Fruit fly (Drosophila melanogaster): ENCODE data around the gene CG15594.

CG15594 gene

dm6 chr3R:6306584-6306983, 19.1 kb downstream of the CG15594 start, which contains the start of gene CG46026:
CG46026 (plus strand) TSS chr3R:6306884.
- TF ChIP-seq eg (GFP tag; IDR thresholded peaks at IDR 0.05): no peak
- TF ChIP-seq ss (GFP tag; optimal IDR thresholded peaks at IDR 0.05): no peak
- TF ChIP-seq CG15336 (GFP tag; IDR thresholded peaks at IDR 0.05): no peak
- no peak for TF ChIP-seq Eip75B (GFP tag; optimal IDR thresholded peaks at IDR 0.05)
- no peak for TF ChIP-seq Lpt (GFP tag; optimal IDR thresholded peaks at IDR 0.05)
- TF ChIP-seq Hr38 (GFP tag; optimal IDR thresholded peaks at IDR 0.05): no peak
- TF ChIP-seq Hr4 (GFP tag; optimal IDR thresholded peaks at IDR 0.05): no peak
- TF ChIP-seq Hr39 (GFP tag; optimal IDR thresholded peaks at IDR 0.05): no peak
- TF ChIP-seq vri (GFP tag; optimal IDR thresholded peaks at IDR 0.05): no peak
- TF ChIP-seq Blimp-1 (GFP tag; optimal IDR thresholded peaks at IDR 0.05): no peak

dm6 chr3R:6309676-6310075, 22.1 kb downstream of the CG15594 start, which contains the start of gene CG31560:
CG31560 (plus strand) TSS chr3R:6309976.
- TF ChIP-seq CG32006 (GFP tag; optimal IDR thresholded peaks at IDR 0.05) (no peak), achi (GFP tag; optimal IDR thresholded peaks at IDR 0.05) (no peak), CG4318 (GFP tag; optimal IDR thresholded peaks at IDR 0.05) (no peak), Eip75B (GFP tag; optimal IDR thresholded peaks at IDR 0.05) (no peak)

- TF ChIP-seq Eip75B (GFP tag; optimal IDR thresholded peaks at IDR 0.05): peak; percentile 52
- no peak for TF ChIP-seq CG31627 (GFP tag; optimal IDR thresholded peaks at IDR 0.05)
- TF ChIP-seq Blimp-1 (GFP tag; optimal IDR thresholded peaks at IDR 0.05): peak; percentile 89
These were observed 24.2 kb downstream of the CG15594 start, which contains the start of gene Osi17 for dm6 chr3R:6311641-6312259. Osi17 (plus strand) TSS chr3R:6311772.

- TF ChIP-seq Lpt (GFP tag; optimal IDR thresholded peaks at IDR 0.05) (no peak), eg (GFP tag; IDR thresholded peaks at IDR 0.05) (peak; percentile 38; the same call in 1 of the 3 replicates), Eip78C (GFP tag) (peak; percentile 55), salr (GFP tag; optimal IDR thresholded peaks at IDR 0.05) (no peak), CG10669 (GFP tag; optimal IDR thresholded peaks at IDR 0.05) (no peak), CG8119 (GFP tag; IDR thresholded peaks at IDR 0.05) (0 out of 3 replicates have a peak, but pooled peaks have one; percentile 21), ss (GFP tag; optimal IDR thresholded peaks at IDR 0.05) (peak in 1 of 2 experiments; percentile 66), Eip93F (GFP tag; optimal IDR thresholded peaks at IDR 0.05) (no peak), Hr39 (GFP tag; optimal IDR thresholded peaks at IDR 0.05) (no peak), CG6163 (GFP tag; IDR thresholded peaks at IDR 0.05) (no peak)
These were observed 27.5 kb downstream of the CG15594 start for dm6 chr3R:6315078-6315477.

DNA sequence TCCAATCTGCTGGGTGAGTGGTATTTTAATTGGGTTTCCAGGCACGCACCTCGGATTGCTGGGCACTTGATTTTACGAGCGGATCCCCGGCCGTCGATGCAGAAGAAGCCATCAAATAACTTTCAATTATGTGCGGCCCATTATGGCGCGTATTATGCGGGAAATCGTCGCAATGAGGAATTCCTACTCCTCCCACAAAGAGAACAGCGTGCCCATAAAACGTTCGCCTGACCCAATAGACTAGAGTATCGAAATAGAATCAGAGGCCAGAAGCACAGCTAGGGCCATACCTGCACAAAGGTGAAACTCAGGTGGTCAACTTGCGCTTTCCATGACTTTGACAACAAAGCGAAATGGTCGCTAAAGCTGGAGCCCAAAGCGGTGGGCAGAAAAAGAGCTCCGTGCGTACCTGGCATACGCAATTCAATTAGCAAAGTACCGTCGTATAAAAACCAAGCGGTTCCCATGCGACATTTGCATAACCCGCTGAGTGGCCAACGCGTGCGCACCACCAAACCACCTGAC, 42.3 kb downstream of the CG15594 start, which contains the start of gene Osi18:
Osi18 (plus strand) TSS at position 475 of the 525 bp plus-strand sequence.
- no peak for TF ChIP-seq Ets96B (tag; optimal IDR thresholded peaks at IDR 0.05)
- TF ChIP-seq CG6163 (GFP tag; IDR thresholded peaks at IDR 0.05): no peak
- no peak for TF ChIP-seq Gug (GFP tag; IDR thresholded peaks at IDR 0.05)
- TF ChIP-seq lz (GFP tag; optimal IDR thresholded peaks at IDR 0.05): no peak
- no peak for TF ChIP-seq ss (GFP tag; optimal IDR thresholded peaks at IDR 0.05)
- TF ChIP-seq Blimp-1 (GFP tag; optimal IDR thresholded peaks at IDR 0.05): no peak
- TF ChIP-seq Lpt (GFP tag; optimal IDR thresholded peaks at IDR 0.05): no peak
- no peak for TF ChIP-seq Ets21C (GFP tag; optimal IDR thresholded peaks at IDR 0.05)
- no peak for TF ChIP-seq CG6792 (GFP tag; optimal IDR thresholded peaks at IDR 0.05)
- no peak for TF ChIP-seq CG8119 (GFP tag; IDR thresholded peaks at IDR 0.05)
- no peak for TF ChIP-seq Eip78C (GFP tag)
- no peak for TF ChIP-seq Smox (GFP tag; optimal IDR thresholded peaks at IDR 0.05)
- no peak for TF ChIP-seq CG10631 (GFP tag; optimal IDR thresholded peaks at IDR 0.05)
- TF ChIP-seq pdm3 (GFP tag; optimal IDR thresholded peaks at IDR 0.05): no peak
- TF ChIP-seq CG32006 (GFP tag; optimal IDR thresholded peaks at IDR 0.05): no peak
- no peak for TF ChIP-seq achi (GFP tag; optimal IDR thresholded peaks at IDR 0.05)
- TF ChIP-seq vri (GFP tag; optimal IDR thresholded peaks at IDR 0.05): no peak

dm6 chr3R:6334906-6335433, 47.4 kb downstream of the CG15594 start, which contains the start of gene Osi19:
Osi19 (plus strand) TSS chr3R:6335362.
- TF ChIP-seq CG6276 (GFP tag; optimal IDR thresholded peaks at IDR 0.05) (no peak), CG3919 (GFP tag; optimal IDR thresholded peaks at IDR 0.05) (no peak), Ets96B (tag; optimal IDR thresholded peaks at IDR 0.05) (no peak), CG8632 (GFP tag; optimal IDR thresholded peaks at IDR 0.05) (no peak), Ets21C (GFP tag; optimal IDR thresholded peaks at IDR 0.05) (no peak), Eip78C (GFP tag) (no peak), CG8119 (GFP tag; IDR thresholded peaks at IDR 0.05) (no peak), salr (GFP tag; optimal IDR thresholded peaks at IDR 0.05) (no peak), spab (GFP tag; optimal IDR thresholded peaks at IDR 0.05) (no peak), eg (GFP tag; IDR thresholded peaks at IDR 0.05) (no peak), CG3032 (tag; optimal IDR thresholded peaks at IDR 0.05) (no peak), ss (GFP tag; optimal IDR thresholded peaks at IDR 0.05) (no peak), CG6808 (GFP tag; optimal IDR thresholded peaks at IDR 0.05) (no peak), OdsH (GFP tag; optimal IDR thresholded peaks at IDR 0.05) (no peak), CG34406 (GFP tag; optimal IDR thresholded peaks at IDR 0.05) (no peak), Sox14 (GFP tag; optimal IDR thresholded peaks at IDR 0.05) (no peak)

Measured in whole organism, prepupa.